Fruit fly (Drosophila melanogaster) whole organism, embryonic: ENCODE results near the gene CG5104.

Source experiments
- Abd-B ChIP-seq: fragments of 200-800 bp; sonication (Bioruptor generic); optimal IDR thresholded peaks from 2 replicates; lab custom pipeline; 2018; ENCODE audit warnings: missing biosample characterization, mild to moderate bottlenecking, missing genetic modification characterization, moderate library complexity
- Aef1 ChIP-seq: fragments of 200-800 bp; sonication (Bioruptor generic); IDR thresholded peaks from 3 replicates; pipeline ENCODE4 v1.3.6; 2022; ENCODE audit warnings: missing biosample characterization, missing genetic modification characterization
- BtbVII ChIP-seq: fragments of 200-800 bp; sonication (Bioruptor generic); optimal IDR thresholded peaks from 3 replicates; lab custom pipeline; 2017; ENCODE audit warnings: missing biosample characterization, mild to moderate bottlenecking, missing genetic modification characterization
- CG10147 ChIP-seq: fragments of 200-800 bp; sonication (Bioruptor generic); optimal IDR thresholded peaks from 2 replicates; lab custom pipeline; 2019; ENCODE audit warnings: missing biosample characterization, mild to moderate bottlenecking, missing genetic modification characterization, moderate library complexity
- CG12659 ChIP-seq: fragments of 200-800 bp; sonication (Bioruptor generic); optimal IDR thresholded peaks from 3 replicates; lab custom pipeline; 2017; ENCODE audit warnings: mild to moderate bottlenecking, missing biosample characterization, missing genetic modification reagents, missing genetic modification characterization
- CG16815 ChIP-seq: fragments of 200-800 bp; sonication (Bioruptor generic); optimal IDR thresholded peaks from 3 replicates; lab custom pipeline; 2017; ENCODE audit warnings: missing biosample characterization, mild to moderate bottlenecking, missing genetic modification characterization
- CG17612 ChIP-seq: fragments of 200-800 bp; sonication (Bioruptor generic); IDR thresholded peaks from 2 replicates; pipeline ENCODE4 v1.3.6; 2022; ENCODE audit warnings: missing biosample characterization, missing genetic modification characterization
- CG1832 ChIP-seq: fragments of 200-800 bp; sonication (Bioruptor generic); optimal IDR thresholded peaks from 2 replicates; lab custom pipeline; 2017; ENCODE audit warnings: missing biosample characterization, mild to moderate bottlenecking, missing genetic modification characterization, inconsistent platforms
- CG3281 ChIP-seq: fragments of 200-800 bp; sonication (Bioruptor generic); optimal IDR thresholded peaks from 3 replicates; lab custom pipeline; 2017; ENCODE audit warnings: missing biosample characterization, mild to moderate bottlenecking, missing genetic modification characterization
- CG33557 ChIP-seq: fragments of 200-800 bp; sonication (Bioruptor generic); optimal IDR thresholded peaks from 2 replicates; lab custom pipeline; 2019; ENCODE audit warnings: missing biosample characterization, mild to moderate bottlenecking, missing genetic modification characterization, moderate library complexity
- CG34376 ChIP-seq: fragments of 200-800 bp; sonication (Bioruptor generic); optimal IDR thresholded peaks from 2 replicates; lab custom pipeline; 2018; ENCODE audit warnings: missing biosample characterization, mild to moderate bottlenecking, missing genetic modification characterization
- CG4424 ChIP-seq: fragments of 200-800 bp; sonication (Bioruptor generic); optimal IDR thresholded peaks from 3 replicates; lab custom pipeline; 2016; ENCODE audit warnings: missing biosample characterization, missing genetic modification characterization
- CG7271 ChIP-seq: fragments of 200-800 bp; sonication (Bioruptor generic); optimal IDR thresholded peaks from 2 replicates; lab custom pipeline; 2018; ENCODE audit warnings: missing biosample characterization, mild to moderate bottlenecking, missing genetic modification characterization, moderate library complexity
- CG9876 ChIP-seq: fragments of 200-800 bp; sonication (Bioruptor generic); optimal IDR thresholded peaks from 2 replicates; lab custom pipeline; 2016; ENCODE audit warnings: missing biosample characterization, missing genetic modification characterization
- CrebB ChIP-seq: fragments of 200-800 bp; sonication (Bioruptor generic); optimal IDR thresholded peaks from 3 replicates; lab custom pipeline; 2018; ENCODE audit warnings: missing biosample characterization, mild to moderate bottlenecking, missing genetic modification characterization
- D19B ChIP-seq: fragments of 200-800 bp; sonication (Bioruptor generic); optimal IDR thresholded peaks from 2 replicates; lab custom pipeline; 2017; ENCODE audit warnings: missing biosample characterization, mild to moderate bottlenecking, missing genetic modification characterization
- E2f2 ChIP-seq: fragments of 200-800 bp; sonication (Bioruptor generic); IDR thresholded peaks from 2 replicates; pipeline ENCODE4 v1.3.6; 2022; ENCODE audit warnings: missing biosample characterization, missing genetic modification characterization
- Ets97D ChIP-seq: fragments of 200-800 bp; sonication (Bioruptor generic); optimal IDR thresholded peaks from 3 replicates; lab custom pipeline; 2016; ENCODE audit warnings: missing biosample characterization, missing genetic modification characterization
- Gsc ChIP-seq: fragments of 200-800 bp; sonication (Bioruptor generic); IDR thresholded peaks from 2 replicates; pipeline ENCODE4 v1.3.6; 2022; ENCODE audit warnings: missing biosample characterization, missing genetic modification characterization
- Jarid2 ChIP-seq: fragments of 200-800 bp; sonication (Bioruptor generic); optimal IDR thresholded peaks from 3 replicates; lab custom pipeline; 2017; ENCODE audit warnings: mild to moderate bottlenecking, missing biosample characterization, missing genetic modification reagents, missing genetic modification characterization
- Pdp1 ChIP-seq, 2 experiments: fragments of 200-800 bp; sonication (Bioruptor generic); optimal IDR thresholded peaks; 3 replicates each; lab custom pipeline; 2016; ENCODE audit warnings: missing biosample characterization in 2 of 2, missing genetic modification characterization in 2 of 2, mild to moderate bottlenecking in 1 of 2, moderate library complexity in 1 of 2
- Poxn ChIP-seq: fragments of 200-800 bp; sonication (Bioruptor generic); IDR thresholded peaks from 2 replicates; pipeline ENCODE4 v1.3.6; 2022; ENCODE audit warnings: missing biosample characterization, missing genetic modification characterization
- Sox100B ChIP-seq: fragments of 200-800 bp; sonication (Bioruptor generic); optimal IDR thresholded peaks from 3 replicates; lab custom pipeline; 2018; ENCODE audit warnings: missing biosample characterization, mild to moderate bottlenecking, missing genetic modification characterization
- Vsx1 ChIP-seq: fragments of 200-800 bp; sonication (Bioruptor generic); optimal IDR thresholded peaks from 2 replicates; lab custom pipeline; 2017; ENCODE audit warnings: missing biosample characterization, mild to moderate bottlenecking, missing genetic modification characterization, missing genetic modification reagents
- ara ChIP-seq: fragments of 200-800 bp; sonication (Bioruptor generic); IDR thresholded peaks from 2 replicates; pipeline ENCODE4 v1.3.6; 2022; ENCODE audit warnings: missing biosample characterization, missing genetic modification characterization
- chinmo ChIP-seq: fragments of 200-800 bp; sonication (Bioruptor generic); IDR thresholded peaks from 4 replicates; pipeline ENCODE4 v1.3.6; 2022; ENCODE audit warnings: missing biosample characterization, missing genetic modification characterization; ENCODE audit not compliant: partially characterized antibody
- cwo ChIP-seq: fragments of 200-800 bp; sonication (Bioruptor generic); optimal IDR thresholded peaks from 3 replicates; lab custom pipeline; 2017; ENCODE audit warnings: missing biosample characterization, missing genetic modification characterization, mild to moderate bottlenecking, moderate library complexity, missing genetic modification reagents
- eve ChIP-seq, 2 experiments: fragments of >200 bp; optimal IDR thresholded peaks; 2 replicates each; lab custom pipeline; 2017; ENCODE audit warnings: missing biosample characterization in 2 of 2, missing genetic modification characterization in 2 of 2
- ftz-f1 ChIP-seq: fragments of 200-800 bp; sonication (Bioruptor generic); optimal IDR thresholded peaks from 2 replicates; lab custom pipeline; 2016; ENCODE audit warnings: missing biosample characterization, missing genetic modification characterization
- gem ChIP-seq: fragments of 200-800 bp; sonication (Bioruptor generic); optimal IDR thresholded peaks from 2 replicates; lab custom pipeline; 2019; ENCODE audit warnings: missing biosample characterization, mild to moderate bottlenecking, missing genetic modification characterization, moderate library complexity
- h ChIP-seq: fragments of >200 bp; optimal IDR thresholded peaks from 2 replicates; lab custom pipeline; 2017
- hb ChIP-seq: fragments of 200-800 bp; sonication (Bioruptor generic); IDR thresholded peaks from 3 replicates; pipeline ENCODE4 v1.3.6; 2022; ENCODE audit warnings: missing biosample characterization, missing genetic modification characterization; ENCODE audit not compliant: partially characterized antibody
- inv ChIP-seq: fragments of 200-800 bp; sonication (Bioruptor generic); IDR thresholded peaks from 2 replicates; pipeline ENCODE4 v1.3.6; 2022; ENCODE audit warnings: missing biosample characterization, missing genetic modification characterization; ENCODE audit not compliant: partially characterized antibody
- lov ChIP-seq, 2 experiments: fragments of 200-800 bp in 1 of 2; fragments of >200 bp in 1 of 2; sonication (Bioruptor generic) in 1 of 2; IDR thresholded peaks in 1 of 2; optimal IDR thresholded peaks in 1 of 2; 2 replicates in 1 of 2; 3 replicates in 1 of 2; pipeline versions ENCODE4 v1.3.6 to Lab custom; 2017 to 2022; ENCODE audit warnings: missing biosample characterization in 1 of 2, missing genetic modification characterization in 1 of 2
- nom ChIP-seq: fragments of 200-800 bp; sonication (Bioruptor generic); optimal IDR thresholded peaks from 2 replicates; lab custom pipeline; 2017; ENCODE audit warnings: missing biosample characterization, missing genetic modification characterization, mild to moderate bottlenecking, moderate library complexity, missing genetic modification reagents
- prd ChIP-seq, 3 experiments: fragments of >200 bp in 2 of 3; fragments of 200-800 bp in 1 of 3; sonication (Bioruptor generic) in 1 of 3; optimal IDR thresholded peaks in 2 of 3; IDR thresholded peaks in 1 of 3; 2 replicates in 2 of 3; 3 replicates in 1 of 3; pipeline versions ENCODE4 v1.3.6 to Lab custom; 2017 to 2022; ENCODE audit warnings: missing biosample characterization in 1 of 3, missing genetic modification characterization in 1 of 3
- pum ChIP-seq: fragments of 200-800 bp; sonication (Bioruptor generic); optimal IDR thresholded peaks from 2 replicates; lab custom pipeline; 2016; ENCODE audit warnings: missing biosample characterization, missing genetic modification characterization
- ro ChIP-seq: fragments of 200-800 bp; sonication (Bioruptor generic); IDR thresholded peaks from 2 replicates; pipeline ENCODE4 v1.3.6; 2022; ENCODE audit warnings: missing biosample characterization, missing genetic modification characterization
- row ChIP-seq: fragments of 200-800 bp; sonication (Bioruptor generic); IDR thresholded peaks from 3 replicates; pipeline ENCODE4 v1.3.6; 2022; ENCODE audit warnings: missing biosample characterization, missing genetic modification characterization
- sens ChIP-seq: fragments of 200-800 bp; sonication (Bioruptor generic); peaks from one replicate; lab custom pipeline; 2016; ENCODE audit warnings: missing biosample characterization, missing genetic modification characterization
- sisA ChIP-seq: fragments of 200-800 bp; sonication (Bioruptor generic); IDR thresholded peaks from 2 replicates; pipeline ENCODE4 v1.3.6; 2022; ENCODE audit warnings: missing biosample characterization, missing genetic modification characterization
- slbo ChIP-seq: fragments of 200-800 bp; sonication (Bioruptor generic); IDR thresholded peaks from 2 replicates; pipeline ENCODE4 v1.3.6; 2022; ENCODE audit warnings: missing biosample characterization, missing genetic modification characterization
- sqz ChIP-seq: fragments of 200-800 bp; sonication (Bioruptor generic); optimal IDR thresholded peaks from 3 replicates; lab custom pipeline; 2018; ENCODE audit warnings: missing biosample characterization, mild to moderate bottlenecking, missing genetic modification characterization
- sug ChIP-seq: fragments of 200-800 bp; optimal IDR thresholded peaks from 2 replicates; lab custom pipeline; 2019; ENCODE audit warnings: missing biosample characterization, mild to moderate bottlenecking, missing genetic modification characterization, moderate library complexity
- trem ChIP-seq: fragments of 200-800 bp; optimal IDR thresholded peaks from 3 replicates; lab custom pipeline; 2019; ENCODE audit warnings: missing biosample characterization, mild to moderate bottlenecking, missing genetic modification characterization, moderate library complexity

The CG5104 gene

DNA sequence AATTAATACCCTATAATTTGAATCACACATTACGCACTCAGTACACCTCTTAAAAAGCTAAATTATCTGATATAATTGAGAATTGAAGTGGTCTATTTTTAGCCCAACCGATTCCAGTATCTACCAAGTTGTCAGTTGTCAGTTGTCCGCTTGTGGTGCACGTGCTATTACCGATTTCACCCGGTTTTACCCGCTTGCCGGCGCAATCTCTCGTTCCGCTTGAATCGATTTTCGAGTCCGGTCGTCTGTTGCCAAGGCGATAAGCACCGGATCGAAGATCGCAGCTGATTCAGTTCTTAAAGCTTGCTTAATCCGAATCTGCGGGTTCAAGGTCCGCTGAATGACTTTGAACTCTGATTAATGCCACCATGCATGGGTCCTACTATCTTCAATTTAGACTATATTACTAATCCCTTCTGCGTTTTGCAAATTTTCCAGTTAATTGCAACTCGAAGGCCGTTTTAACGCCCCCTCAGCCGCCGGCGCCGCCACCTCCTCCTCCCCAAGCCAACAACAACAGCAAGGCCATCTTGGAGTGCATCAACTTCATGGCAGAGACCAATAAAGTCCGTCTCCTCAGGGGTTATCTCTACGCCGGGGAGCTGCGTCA is 9.2 kb upstream of the CG5104 start:
- TF ChIP-seq sqz (no peak), cwo (GFP tag; lab: Kevin White, UChicago) (peak; percentile 78), ftz-f1 (peak; percentile 36), chinmo (GFP tag; lab: Robert Waterston, UW) (no peak), nom (GFP tag; lab: Kevin White, UChicago) (peak; percentile 26), E2f2 (GFP tag; lab: Robert Waterston, UW) (peak; percentile 25; the same call in 1 of the 2 replicates), sug (peak; percentile 70), slbo (GFP tag; lab: Robert Waterston, UW) (0 out of 2 replicates have a peak, but pooled peaks have one; percentile 6), CG34376 (GFP tag; lab: Kevin White, UChicago) (peak; percentile 68), gem (tag; lab: Kevin White, UChicago) (peak; percentile 30), D19B (GFP tag; lab: Kevin White, UChicago) (peak; percentile 64)

DNA sequence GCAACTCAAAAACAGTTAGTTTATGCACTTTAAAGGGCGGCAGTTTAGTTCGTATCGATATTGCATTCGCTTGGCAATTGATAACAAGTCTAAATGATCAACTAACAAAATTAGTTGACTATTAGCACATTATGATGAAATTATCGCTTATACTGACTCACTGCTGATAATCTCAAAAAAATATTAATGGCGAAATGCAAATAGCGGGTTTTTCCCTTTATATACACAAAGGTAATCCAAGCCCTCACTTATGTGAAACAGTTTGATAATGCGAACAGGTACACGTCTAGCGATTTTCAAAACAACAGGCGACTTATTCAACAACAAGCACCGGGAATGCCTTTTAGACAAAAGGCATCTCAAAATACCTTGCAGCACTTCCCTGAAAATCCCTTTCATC is 6.7 kb upstream of the CG5104 start:
- TF ChIP-seq ro (GFP tag; lab: Robert Waterston, UW) (no peak), lov (optimal IDR thresholded peaks at IDR 0.05; lab: Kevin White, UChicago) (no peak), lov (GFP tag; IDR thresholded peaks at IDR 0.05; lab: Robert Waterston, UW) (no peak), Pdp1 (GFP tag; optimal IDR thresholded peaks at IDR 0.05; lab: Kevin White, UChicago) (peak in 1 of 2 experiments; percentile 0), eve (GFP tag; optimal IDR thresholded peaks at IDR 0.05; lab: Kevin White, UChicago) (no peak), CG7271 (no peak), CG17612 (GFP tag; lab: Robert Waterston, UW) (no peak), Jarid2 (GFP tag; lab: Kevin White, UChicago) (no peak), trem (tag; lab: Kevin White, UChicago) (no peak), CG12659 (GFP tag; lab: Kevin White, UChicago) (no peak), CrebB (tag; lab: Kevin White, UChicago) (no peak), chinmo (GFP tag; lab: Robert Waterston, UW) (0 out of 4 replicates have a peak, but pooled peaks have one; percentile 30), sens (GFP tag; lab: Kevin White, UChicago) (peak; percentile 50)

DNA sequence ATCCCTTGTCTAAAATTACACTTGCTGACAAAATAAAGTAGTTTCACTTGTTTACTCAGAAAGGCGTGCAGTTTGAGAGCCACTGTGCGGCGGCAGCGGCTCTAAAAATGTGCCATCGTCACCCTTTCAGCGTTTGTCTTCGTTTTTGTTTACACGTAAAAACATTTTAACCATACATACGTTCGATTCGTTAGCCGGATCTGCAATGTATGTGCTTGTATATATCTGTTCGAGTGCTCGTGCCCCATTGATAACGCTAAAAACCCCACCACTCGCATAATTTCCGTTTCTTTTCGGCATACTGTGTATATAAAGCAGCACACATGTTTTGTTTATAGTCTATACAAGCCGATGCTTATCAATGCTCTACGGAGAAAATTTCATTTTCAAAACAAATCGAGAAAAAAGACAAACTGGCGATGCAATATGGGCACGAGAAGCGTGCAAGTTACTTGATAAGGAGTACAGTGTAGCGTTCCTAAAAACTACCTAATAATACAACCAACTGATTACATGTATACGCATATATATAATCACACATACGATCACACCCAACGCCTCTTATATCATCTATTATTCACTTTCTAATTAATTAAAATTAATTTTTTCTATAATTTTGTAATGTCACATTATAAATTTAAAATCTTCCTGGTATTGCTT is 4.2 kb upstream of the CG5104 start:
- TF ChIP-seq CG3281 (GFP tag; lab: Kevin White, UChicago) (no peak), Ets97D (no peak), Poxn (no peak), CG1832 (no peak), CG4424 (GFP tag; lab: Kevin White, UChicago) (peak; percentile 35), sisA (GFP tag; lab: Robert Waterston, UW) (peak; percentile 38; the same call in 1 of the 2 replicates), CG16815 (GFP tag; lab: Kevin White, UChicago) (no peak), hb (no peak), CG33557 (GFP tag; lab: Kevin White, UChicago) (no peak), ara (no peak), prd (optimal IDR thresholded peaks at IDR 0.05; lab: Kevin White, UChicago) (no peak), prd (GFP tag; IDR thresholded peaks at IDR 0.05; lab: Robert Waterston, UW) (peak; percentile 67), Gsc (GFP tag; lab: Robert Waterston, UW) (no peak), Vsx1 (GFP tag; lab: Kevin White, UChicago) (no peak), Aef1 (GFP tag; lab: Robert Waterston, UW) (no peak), Abd-B (GFP tag; lab: Kevin White, UChicago) (peak; percentile 22), h (lab: Kevin White, UChicago) (no peak), CG9876 (GFP tag; lab: Kevin White, UChicago) (no peak), row (peak; percentile 83), inv (GFP tag; lab: Robert Waterston, UW) (no peak), Sox100B (peak; percentile 57), CG34376 (GFP tag; lab: Kevin White, UChicago) (peak; percentile 16), CG10147 (GFP tag; lab: Kevin White, UChicago) (no peak), pum (GFP tag; lab: Kevin White, UChicago) (no peak), BtbVII (GFP tag; lab: Kevin White, UChicago) (peak; percentile 31)
